Worm (Caenorhabditis elegans) whole organism, midembryonic: ENCODE results near the gene unc-2.

Experiments
- T22C8.4 ChIP-seq: fragments of 200-800 bp; sonication (Bioruptor generic); IDR thresholded peaks from 2 replicates; pipeline ENCODE4 v1.3.6; 2022; ENCODE audit warnings: missing genetic modification characterization, missing compliant biosample characterization
- cog-1 ChIP-seq: sonication (generic microtip); optimal IDR thresholded peaks from 2 replicates; lab custom pipeline; 2016; ENCODE audit warnings: missing genetic modification characterization, missing compliant biosample characterization
- flt-1 ChIP-seq: fragments of 200-800 bp; sonication (Bioruptor generic); IDR thresholded peaks from 2 replicates; pipeline ENCODE4 v1.3.6; 2022; ENCODE audit warnings: missing genetic modification characterization, missing compliant biosample characterization
- klf-2 ChIP-seq: fragments of 200-800 bp; sonication (Bioruptor generic); conservative IDR thresholded peaks from 2 replicates; pipeline ENCODE4 v1.3.6; 2022; ENCODE audit warnings: missing genetic modification reagents, missing genetic modification characterization, missing compliant biosample characterization
- med-1 ChIP-seq: sonication (generic microtip); optimal IDR thresholded peaks from 2 replicates; lab custom pipeline; 2017; ENCODE audit warnings: missing genetic modification characterization, mild to moderate bottlenecking, missing compliant biosample characterization, antibody characterized with exemption, missing genetic modification reagents; ENCODE audit not compliant: insufficient read depth
- ref-1 ChIP-seq: fragments of 200-800 bp; sonication (Bioruptor generic); conservative IDR thresholded peaks from 2 replicates; pipeline ENCODE4 v1.3.6; 2022; ENCODE audit warnings: missing genetic modification reagents, missing genetic modification characterization, missing compliant biosample characterization
- tab-1 ChIP-seq: fragments of 200-800 bp; sonication (Bioruptor generic); IDR thresholded peaks from 2 replicates; pipeline ENCODE4 v1.3.6; 2022; ENCODE audit warnings: missing genetic modification characterization, missing compliant biosample characterization
- ztf-23 ChIP-seq: fragments of 200-800 bp; sonication (Bioruptor generic); IDR thresholded peaks from 2 replicates; pipeline ENCODE4 v1.3.6; 2022; ENCODE audit warnings: missing genetic modification reagents, missing genetic modification characterization, missing compliant biosample characterization
- ztf-29 ChIP-seq: fragments of 200-800 bp; sonication (Bioruptor generic); IDR thresholded peaks from 2 replicates; pipeline ENCODE4 v1.3.6; 2022; ENCODE audit warnings: missing genetic modification reagents, missing genetic modification characterization, missing compliant biosample characterization

Gene unc-2

DNA sequence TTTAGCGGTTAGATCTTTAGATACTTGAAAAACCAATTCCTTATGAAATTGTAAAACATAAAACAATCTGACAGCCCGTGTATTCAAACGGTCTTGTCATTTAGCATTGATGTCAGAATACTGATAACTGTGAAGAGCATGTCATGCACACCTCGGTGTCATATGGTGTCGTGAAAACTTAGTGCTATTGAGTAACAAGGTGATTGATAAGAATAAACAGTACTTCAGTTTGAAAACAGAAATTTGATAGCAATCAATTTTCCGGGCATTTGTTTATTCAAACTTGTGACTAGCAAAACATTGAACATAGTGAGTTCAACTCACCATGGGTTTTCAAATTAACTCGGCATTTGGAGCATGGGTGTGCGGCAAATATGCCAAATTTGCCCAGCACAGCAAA, 68.0 kb downstream of the unc-2 start:
- TF ChIP-seq klf-2 (GFP tag; lab: Robert Waterston, UW) (no peak), ref-1 (GFP tag; lab: Robert Waterston, UW) (no peak), T22C8.4 (GFP tag; lab: Robert Waterston, UW) (no peak), flt-1 (GFP tag; lab: Robert Waterston, UW) (no peak), ztf-23 (no peak), cog-1 (tag; lab: Kevin White, UChicago) (no peak), med-1 (GFP tag; lab: Kevin White, UChicago) (no peak), tab-1 (no peak), ztf-29 (GFP tag; lab: Robert Waterston, UW) (no peak)

DNA sequence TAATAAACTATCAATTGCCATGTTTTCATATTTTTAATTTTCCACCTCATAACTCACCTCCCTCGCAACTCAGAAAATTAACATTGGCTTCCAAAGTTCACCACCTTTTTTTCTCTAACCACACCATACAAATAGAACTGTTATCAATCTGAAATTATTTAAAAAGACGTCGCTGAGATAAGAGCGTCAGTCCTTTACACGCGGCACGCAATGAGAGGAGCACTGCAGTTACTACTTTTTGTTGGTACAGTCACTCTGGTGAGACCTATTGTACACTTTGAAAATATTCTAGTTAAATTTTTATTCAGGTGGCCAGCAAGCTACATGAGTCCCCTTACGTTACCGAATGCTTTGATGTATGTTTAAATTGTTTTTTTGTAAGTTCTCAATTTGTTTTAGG, 68.6 kb downstream of the unc-2 start, which contains the start of gene T02C5.1:
TSS of gene T02C5.1 (plus strand) at position 199 of the 400 bp plus-strand sequence.
- TF ChIP-seq ztf-23 (no peak), ztf-29 (GFP tag; lab: Robert Waterston, UW) (no peak)

DNA sequence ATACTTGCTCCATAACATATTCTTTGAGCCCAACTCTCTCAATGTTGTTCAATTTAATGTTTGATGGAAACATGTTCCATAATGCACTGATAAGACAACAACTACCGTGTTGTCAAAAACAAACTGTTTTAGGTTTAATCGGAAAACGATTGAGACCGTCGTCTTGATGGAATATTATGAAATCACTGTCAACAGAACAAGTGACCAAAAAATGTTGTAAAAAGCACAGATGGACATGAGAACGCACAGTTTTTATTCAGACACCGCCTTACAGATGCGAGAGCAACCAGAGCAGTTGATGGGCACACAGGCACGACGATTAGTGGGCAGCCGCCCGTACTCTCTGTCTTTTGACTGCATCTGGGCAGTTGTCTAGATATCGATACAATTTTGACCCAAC, 70.3 kb downstream of the unc-2 start:
- TF ChIP-seq klf-2 (GFP tag; lab: Robert Waterston, UW) (no peak), med-1 (GFP tag; lab: Kevin White, UChicago) (no peak), cog-1 (tag; lab: Kevin White, UChicago) (no peak), tab-1 (no peak), T22C8.4 (GFP tag; lab: Robert Waterston, UW) (no peak), ztf-29 (GFP tag; lab: Robert Waterston, UW) (no peak), ztf-23 (no peak), flt-1 (GFP tag; lab: Robert Waterston, UW) (no peak)

DNA sequence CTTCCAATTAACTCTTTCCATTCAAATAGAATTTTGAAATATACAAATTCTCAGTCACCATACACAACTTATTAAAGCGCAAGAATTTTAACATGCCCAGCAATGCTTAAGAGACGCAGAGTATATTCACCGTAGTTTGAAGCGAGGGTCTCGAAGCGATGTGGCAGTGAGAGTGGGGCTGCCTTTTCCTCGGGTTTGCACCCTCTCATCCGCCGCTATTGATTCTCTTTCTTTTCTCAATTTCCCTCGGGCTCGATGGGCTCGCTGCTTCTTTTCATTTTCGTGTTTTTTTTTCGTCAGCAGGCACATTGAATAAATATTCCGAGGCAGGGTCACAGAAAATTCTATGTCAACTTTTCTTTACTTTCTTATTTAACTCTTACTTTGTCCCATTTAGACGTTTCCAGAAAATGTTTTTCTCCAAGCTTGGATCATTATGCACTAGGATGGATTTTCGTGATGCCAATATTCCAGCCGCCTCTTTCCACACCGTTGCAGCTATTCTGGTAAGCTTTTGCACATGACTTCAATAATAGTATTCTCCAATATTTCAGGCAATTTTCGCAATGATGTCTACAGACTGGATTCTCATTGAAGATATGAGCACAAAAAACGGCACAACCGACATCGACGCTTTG, 74.6 kb downstream of the unc-2 start, which contains the start of gene T14G11.1:
TSS of gene T14G11.1 (plus strand) at position 408 of the 638 bp plus-strand sequence.
- TF ChIP-seq tab-1 (no peak), ref-1 (GFP tag; lab: Robert Waterston, UW) (no peak), T22C8.4 (GFP tag; lab: Robert Waterston, UW) (0 out of 2 replicates have a peak, but pooled peaks have one; percentile 32), cog-1 (tag; lab: Kevin White, UChicago) (peak; percentile 27), klf-2 (GFP tag; lab: Robert Waterston, UW) (no peak)

DNA sequence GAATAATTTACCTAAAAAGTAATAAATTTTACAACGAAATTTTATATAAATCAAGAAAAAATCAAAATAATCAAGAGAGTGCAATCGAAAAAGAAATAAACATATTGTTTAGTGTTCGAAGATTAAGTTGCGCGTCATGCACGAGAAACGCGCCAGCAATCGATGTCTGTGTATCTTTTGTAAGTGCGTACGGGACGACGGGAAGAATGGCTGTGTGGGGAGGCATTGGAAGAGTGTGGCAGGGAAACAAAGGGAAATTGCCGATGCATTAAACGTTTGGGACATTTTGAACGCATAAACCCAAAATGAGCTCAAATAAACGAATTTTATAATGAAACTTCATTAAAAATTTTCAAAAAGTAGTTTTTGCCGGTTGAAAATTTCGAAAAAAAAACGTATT, 76.2 kb downstream of the unc-2 start, which contains the start of gene immt-1:
TSS of gene immt-1 (minus strand) at position 11 of the 400 bp plus-strand sequence.
- TF ChIP-seq tab-1 = no peak
- TF ChIP-seq flt-1 (GFP tag; lab: Robert Waterston, UW) = 0 out of 2 replicates have a peak, but pooled peaks have one; percentile 43
- no peak for TF ChIP-seq ref-1 (GFP tag; lab: Robert Waterston, UW)
- TF ChIP-seq klf-2 (GFP tag; lab: Robert Waterston, UW) = no peak
- TF ChIP-seq ztf-23 = peak; percentile 65; the same call in 1 of the 2 replicates
- no peak for TF ChIP-seq T22C8.4 (GFP tag; lab: Robert Waterston, UW)
- TF ChIP-seq med-1 (GFP tag; lab: Kevin White, UChicago) = no peak
- no peak for TF ChIP-seq ztf-29 (GFP tag; lab: Robert Waterston, UW)
- TF ChIP-seq cog-1 (tag; lab: Kevin White, UChicago) = peak; percentile 44

DNA sequence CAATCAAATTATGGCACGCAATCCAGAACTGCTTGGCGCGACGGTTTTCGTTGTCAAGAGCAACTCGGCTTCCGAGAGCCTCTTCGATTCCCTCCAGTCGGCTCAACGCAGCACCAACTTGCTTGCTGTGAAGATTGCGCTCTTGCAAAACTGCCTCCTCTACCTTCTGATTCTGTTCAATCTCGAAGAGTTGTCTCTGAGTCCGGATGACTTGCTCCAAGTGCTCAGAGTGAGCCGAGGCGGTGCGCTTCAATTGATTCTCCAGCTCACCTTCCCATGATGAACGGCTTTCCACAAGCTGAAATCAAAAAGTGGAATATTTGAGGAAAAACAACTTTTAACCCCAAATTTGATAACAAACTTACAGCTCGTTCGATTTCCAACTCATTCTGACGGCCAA, 78.9 kb downstream of the unc-2 start:
- TF ChIP-seq T22C8.4 (GFP tag; lab: Robert Waterston, UW) (no peak), ztf-23 (no peak), cog-1 (tag; lab: Kevin White, UChicago) (no peak), med-1 (GFP tag; lab: Kevin White, UChicago) (no peak), tab-1 (no peak), flt-1 (GFP tag; lab: Robert Waterston, UW) (no peak), ref-1 (GFP tag; lab: Robert Waterston, UW) (no peak), ztf-29 (GFP tag; lab: Robert Waterston, UW) (no peak)

DNA sequence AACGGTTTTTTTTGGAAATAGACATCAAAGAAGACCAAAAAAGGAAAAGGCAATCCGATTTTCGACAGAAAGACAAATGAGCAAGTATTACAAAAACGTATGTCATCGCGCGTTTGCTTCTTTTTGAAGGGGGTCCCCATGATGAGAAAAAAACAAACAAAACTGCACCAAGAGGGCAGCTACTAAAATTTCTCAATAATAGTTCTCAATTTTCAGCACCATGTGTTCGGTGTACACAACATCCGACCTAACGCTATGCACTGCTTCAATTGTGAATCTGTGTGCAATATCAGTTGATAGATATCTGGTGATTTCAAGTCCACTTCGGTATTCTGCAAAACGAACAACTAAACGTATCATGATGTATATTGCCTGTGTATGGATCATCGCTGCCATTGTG, 88.8 kb downstream of the unc-2 start:
- TF ChIP-seq klf-2 (GFP tag; lab: Robert Waterston, UW) = no peak
- TF ChIP-seq med-1 (GFP tag; lab: Kevin White, UChicago) = no peak
- no peak for TF ChIP-seq T22C8.4 (GFP tag; lab: Robert Waterston, UW)
- TF ChIP-seq ztf-29 (GFP tag; lab: Robert Waterston, UW) = no peak
- no peak for TF ChIP-seq ref-1 (GFP tag; lab: Robert Waterston, UW)
- no peak for TF ChIP-seq tab-1
- no peak for TF ChIP-seq ztf-23
- no peak for TF ChIP-seq flt-1 (GFP tag; lab: Robert Waterston, UW)
- TF ChIP-seq cog-1 (tag; lab: Kevin White, UChicago) = no peak

DNA sequence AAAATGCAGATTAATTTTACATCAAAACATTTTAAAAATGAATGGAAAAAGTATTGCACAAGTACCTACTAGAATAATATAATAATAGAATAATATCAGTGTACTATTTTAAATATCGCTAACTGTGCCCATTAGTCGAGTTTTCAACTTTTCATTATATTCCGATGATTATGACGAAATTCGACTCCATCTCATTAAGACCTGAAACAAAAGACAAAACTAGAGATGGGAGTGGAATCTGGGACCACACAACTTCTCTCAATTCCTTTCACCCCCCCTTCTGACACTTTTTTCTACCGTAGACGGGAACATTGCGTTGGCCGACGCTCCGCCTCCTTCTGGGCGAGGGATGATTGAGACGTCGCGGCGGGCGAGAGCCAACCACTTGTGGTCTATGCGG, 90.1 kb downstream of the unc-2 start, which contains the start of gene ser-7:
TSS of gene ser-7 (plus strand) at position 301 of the 400 bp plus-strand sequence.
- TF ChIP-seq cog-1 (tag; lab: Kevin White, UChicago) = no peak
- TF ChIP-seq T22C8.4 (GFP tag; lab: Robert Waterston, UW) = no peak
- TF ChIP-seq tab-1 = no peak
- TF ChIP-seq ref-1 (GFP tag; lab: Robert Waterston, UW) = no peak
- no peak for TF ChIP-seq ztf-29 (GFP tag; lab: Robert Waterston, UW)
- no peak for TF ChIP-seq flt-1 (GFP tag; lab: Robert Waterston, UW)
- TF ChIP-seq med-1 (GFP tag; lab: Kevin White, UChicago) = no peak
- TF ChIP-seq klf-2 (GFP tag; lab: Robert Waterston, UW) = no peak

DNA sequence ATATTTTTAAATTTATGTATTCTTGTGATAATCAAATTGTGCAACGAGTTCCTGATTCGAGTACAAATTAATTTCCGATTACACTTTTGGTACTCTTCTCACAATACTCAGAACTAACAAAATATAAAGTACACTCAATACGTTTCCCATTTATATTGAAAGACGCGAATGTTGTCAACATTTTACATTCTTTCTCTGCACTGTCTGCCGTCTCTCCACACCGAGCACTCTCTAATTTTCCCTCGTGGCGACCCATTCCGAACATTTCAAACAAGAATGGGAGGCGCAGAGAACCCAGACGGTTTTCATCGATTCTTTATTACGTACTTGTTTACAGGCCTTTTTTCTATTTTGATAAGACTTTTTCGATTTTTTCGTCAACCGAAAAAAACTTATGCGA, 95.5 kb downstream of the unc-2 start, which contains the start of gene C09B7.2:
TSS of gene C09B7.2 (plus strand) at position 349 of the 400 bp plus-strand sequence.
- TF ChIP-seq T22C8.4 (GFP tag; lab: Robert Waterston, UW) (no peak), cog-1 (tag; lab: Kevin White, UChicago) (no peak), flt-1 (GFP tag; lab: Robert Waterston, UW) (no peak), tab-1 (no peak), klf-2 (GFP tag; lab: Robert Waterston, UW) (no peak), ztf-23 (no peak), ref-1 (GFP tag; lab: Robert Waterston, UW) (no peak), ztf-29 (GFP tag; lab: Robert Waterston, UW) (no peak)
